Worm (Caenorhabditis elegans) whole organism, young adult: ENCODE measurements around the gene srr-1.
A peak's percentile ranks its signal among the peaks of the same experiment; 100 is the strongest.

Source experiments
- B0019.2 ChIP-seq: fragments of 200-800 bp; sonication (Bioruptor generic); conservative IDR thresholded peaks from 2 replicates; pipeline ENCODE4 v1.3.6; 2022; ENCODE audit warnings: missing genetic modification reagents, missing genetic modification characterization, missing compliant biosample characterization
- B0035.1 ChIP-seq: sonication (generic microtip); optimal IDR thresholded peaks from 2 replicates; lab custom pipeline; 2016; ENCODE audit warnings: missing genetic modification characterization, mild to moderate bottlenecking, missing compliant biosample characterization, missing genotype, missing genetic modification reagents
- B0261.1 ChIP-seq: sonication (generic microtip); optimal IDR thresholded peaks from 2 replicates; lab custom pipeline; 2016; ENCODE audit warnings: mild to moderate bottlenecking, missing genetic modification characterization, moderate library complexity, missing compliant biosample characterization
- B0336.3 ChIP-seq: fragments of 200-800 bp; sonication (Bioruptor generic); IDR thresholded peaks from 2 replicates; pipeline ENCODE4 v1.3.6; 2022; ENCODE audit warnings: missing genetic modification characterization, missing compliant biosample characterization
- F22D6.2 ChIP-seq: sonication (generic microtip); optimal IDR thresholded peaks from 2 replicates; lab custom pipeline; 2016; ENCODE audit warnings: mild to moderate bottlenecking, missing genetic modification characterization, missing compliant biosample characterization
- K11D2.4 ChIP-seq: fragments of 200-800 bp; sonication (Bioruptor generic); IDR thresholded peaks from 2 replicates; pipeline ENCODE4 v1.3.6; 2022; ENCODE audit warnings: missing genetic modification reagents, missing genetic modification characterization, missing compliant biosample characterization
- K12H6.12 ChIP-seq: fragments of 200-800 bp; sonication (Bioruptor generic); optimal IDR thresholded peaks from 2 replicates; lab custom pipeline; 2018; ENCODE audit warnings: mild to moderate bottlenecking, missing genetic modification characterization, missing compliant biosample characterization
- akir-1 ChIP-seq: fragments of 200-800 bp; sonication (Bioruptor generic); optimal IDR thresholded peaks from 2 replicates; lab custom pipeline; 2018; ENCODE audit warnings: mild to moderate bottlenecking, missing genetic modification characterization, moderate library complexity, missing compliant biosample characterization
- ama-1 ChIP-seq, 3 experiments: fragments of 150-350 bp in 1 of 3; sonication (generic microtip) in 2 of 3; optimal IDR thresholded peaks; 2 replicates each; lab custom pipeline; 2014 to 2018; ENCODE audit warnings: missing biosample characterization in 2 of 3, missing genetic modification characterization in 2 of 3, missing genetic modification reagents in 2 of 3
- aptf-2 ChIP-seq: fragments of 200-800 bp; sonication (Bioruptor generic); conservative IDR thresholded peaks from 2 replicates; pipeline ENCODE4 v1.3.6; 2022; ENCODE audit warnings: missing genetic modification reagents, missing genetic modification characterization, missing compliant biosample characterization
- aptf-3 ChIP-seq: fragments of 200-800 bp; sonication (Bioruptor generic); IDR thresholded peaks from 2 replicates; pipeline ENCODE4 v1.3.6; 2022; ENCODE audit warnings: missing genetic modification characterization, missing compliant biosample characterization
- cebp-1 ChIP-seq, 2 experiments: fragments of 200-800 bp in 1 of 2; sonication (Bioruptor generic) in 1 of 2; sonication (generic microtip) in 1 of 2; IDR thresholded peaks in 1 of 2; optimal IDR thresholded peaks in 1 of 2; 2 replicates each; pipeline versions ENCODE4 v1.3.6 to Lab custom; 2017 to 2022; ENCODE audit warnings: missing compliant biosample characterization in 2 of 2, missing genetic modification characterization in 2 of 2, mild to moderate bottlenecking in 1 of 2, missing genetic modification reagents in 1 of 2, moderate library complexity in 1 of 2
- ceh-100 ChIP-seq: fragments of 200-800 bp; sonication (Bioruptor generic); IDR thresholded peaks from 2 replicates; pipeline ENCODE4 v1.3.6; 2022; ENCODE audit warnings: missing genetic modification reagents, missing genetic modification characterization, missing compliant biosample characterization
- ceh-79 ChIP-seq: sonication (generic microtip); optimal IDR thresholded peaks from 2 replicates; lab custom pipeline; 2017; ENCODE audit warnings: mild to moderate bottlenecking, missing genetic modification characterization, missing compliant biosample characterization
- chd-7 ChIP-seq: sonication (generic microtip); optimal IDR thresholded peaks from 2 replicates; lab custom pipeline; 2016; ENCODE audit warnings: mild to moderate bottlenecking, missing genetic modification characterization, moderate library complexity, missing compliant biosample characterization
- dox-1 ChIP-seq: fragments of 200-800 bp; sonication (Bioruptor generic); IDR thresholded peaks from 2 replicates; pipeline ENCODE4 v1.3.6; 2022; ENCODE audit warnings: missing genetic modification reagents, missing genetic modification characterization, missing compliant biosample characterization
- dpff-1 ChIP-seq: sonication (generic microtip); optimal IDR thresholded peaks from 2 replicates; lab custom pipeline; 2017; ENCODE audit warnings: mild to moderate bottlenecking, missing genetic modification characterization, missing compliant biosample characterization
- ets-4 ChIP-seq: fragments of 200-800 bp; sonication (Bioruptor generic); optimal IDR thresholded peaks from 2 replicates; lab custom pipeline; 2018; ENCODE audit warnings: mild to moderate bottlenecking, missing genetic modification characterization, missing compliant biosample characterization
- fkh-3 ChIP-seq: sonication (generic microtip); optimal IDR thresholded peaks from 2 replicates; lab custom pipeline; 2016; ENCODE audit warnings: mild to moderate bottlenecking, missing genetic modification characterization, missing compliant biosample characterization
- lin-26 ChIP-seq: fragments of 200-800 bp; sonication (Bioruptor generic); IDR thresholded peaks from 2 replicates; pipeline ENCODE4 v1.3.6; 2022; ENCODE audit warnings: missing genetic modification reagents, missing genetic modification characterization, missing compliant biosample characterization
- lin-40 ChIP-seq: sonication (generic microtip); optimal IDR thresholded peaks from 2 replicates; lab custom pipeline; 2016; ENCODE audit warnings: missing genetic modification characterization, mild to moderate bottlenecking, missing compliant biosample characterization, missing genotype, missing genetic modification reagents
- lin-54 ChIP-seq: fragments of 200-800 bp; sonication (Bioruptor generic); optimal IDR thresholded peaks from 2 replicates; lab custom pipeline; 2018; ENCODE audit warnings: mild to moderate bottlenecking, missing genetic modification characterization, missing compliant biosample characterization
- madf-10 ChIP-seq: sonication (generic microtip); optimal IDR thresholded peaks from 2 replicates; lab custom pipeline; 2016; ENCODE audit warnings: mild to moderate bottlenecking, missing genetic modification characterization, missing compliant biosample characterization
- madf-3 ChIP-seq: fragments of 200-800 bp; sonication (Bioruptor generic); IDR thresholded peaks from 2 replicates; pipeline ENCODE4 v1.3.6; 2022; ENCODE audit warnings: missing genetic modification reagents, missing genetic modification characterization, missing compliant biosample characterization
- madf-8 ChIP-seq: fragments of 200-800 bp; sonication (Bioruptor generic); conservative IDR thresholded peaks from 2 replicates; pipeline ENCODE4 v1.3.6; 2022; ENCODE audit warnings: missing genetic modification reagents, missing genetic modification characterization, missing compliant biosample characterization
- mcd-1 ChIP-seq: fragments of 200-800 bp; sonication (Bioruptor generic); IDR thresholded peaks from 2 replicates; pipeline ENCODE4 v1.3.6; 2022; ENCODE audit warnings: missing genetic modification reagents, missing genetic modification characterization, missing compliant biosample characterization
- mes-4 ChIP-seq: sonication (generic microtip); optimal IDR thresholded peaks from 2 replicates; lab custom pipeline; 2016; ENCODE audit warnings: missing genotype, missing genetic modification characterization, missing compliant biosample characterization
- nfya-2 ChIP-seq: fragments of 200-800 bp; sonication (Bioruptor generic); IDR thresholded peaks from 2 replicates; pipeline ENCODE4 v1.3.6; 2022; ENCODE audit warnings: missing genetic modification reagents, missing genetic modification characterization, missing compliant biosample characterization
- nhr-120 ChIP-seq: fragments of 200-800 bp; sonication (Bioruptor generic); IDR thresholded peaks from 2 replicates; pipeline ENCODE4 v1.3.6; 2022; ENCODE audit warnings: missing genetic modification characterization, missing compliant biosample characterization
- nhr-80 ChIP-seq: sonication (generic microtip); optimal IDR thresholded peaks from 2 replicates; lab custom pipeline; 2016; ENCODE audit warnings: missing genetic modification characterization, missing compliant biosample characterization
- nhr-90 ChIP-seq: sonication (generic microtip); optimal IDR thresholded peaks from 2 replicates; lab custom pipeline; 2016; ENCODE audit warnings: missing genotype, mild to moderate bottlenecking, missing genetic modification characterization, missing compliant biosample characterization
- rcor-1 ChIP-seq: fragments of 200-800 bp; sonication (Bioruptor generic); IDR thresholded peaks from 2 replicates; pipeline ENCODE4 v1.3.6; 2022; ENCODE audit warnings: missing genetic modification reagents, missing genetic modification characterization, missing compliant biosample characterization
- rec-8 ChIP-seq, 2 experiments: sonication (generic microtip); optimal IDR thresholded peaks; 2 replicates each; lab custom pipeline; 2016; ENCODE audit warnings: mild to moderate bottlenecking in 2 of 2, missing genetic modification characterization in 2 of 2, missing genetic modification reagents in 2 of 2, missing genotype in 2 of 2, missing biosample characterization in 1 of 2, missing compliant biosample characterization in 1 of 2, moderate library complexity in 1 of 2
- snpc-1.3 ChIP-seq: sonication (generic microtip); optimal IDR thresholded peaks from 2 replicates; lab custom pipeline; 2017; ENCODE audit warnings: missing genetic modification characterization, mild to moderate bottlenecking, missing compliant biosample characterization, antibody characterized with exemption, moderate library complexity, missing genotype, missing genetic modification reagents; ENCODE audit not compliant: insufficient read depth
- somi-1 ChIP-seq: fragments of 200-800 bp; sonication (Bioruptor generic); optimal IDR thresholded peaks from 2 replicates; lab custom pipeline; 2018; ENCODE audit warnings: mild to moderate bottlenecking, missing genetic modification characterization, missing compliant biosample characterization
- tbp1 ChIP-seq: fragments of 200-800 bp; sonication (Bioruptor generic); optimal IDR thresholded peaks from 2 replicates; lab custom pipeline; 2018; ENCODE audit warnings: mild to moderate bottlenecking, missing genetic modification characterization, missing compliant biosample characterization
- tlf-1 ChIP-seq: fragments of 200-800 bp; sonication (Bioruptor generic); optimal IDR thresholded peaks from 2 replicates; lab custom pipeline; 2018; ENCODE audit warnings: mild to moderate bottlenecking, missing genetic modification characterization, missing compliant biosample characterization
- xnd-1 ChIP-seq: sonication (generic microtip); optimal IDR thresholded peaks from 2 replicates; lab custom pipeline; 2016; ENCODE audit warnings: missing genotype, missing genetic modification reagents, missing genetic modification characterization, missing compliant biosample characterization
- ztf-22 ChIP-seq: fragments of 200-800 bp; sonication (Bioruptor generic); optimal IDR thresholded peaks from 2 replicates; lab custom pipeline; 2018; ENCODE audit warnings: mild to moderate bottlenecking, missing genetic modification characterization, moderate library complexity, missing compliant biosample characterization
- ztf-25 ChIP-seq: fragments of 200-800 bp; sonication (Bioruptor generic); IDR thresholded peaks from 2 replicates; pipeline ENCODE4 v1.3.6; 2022; ENCODE audit warnings: missing genetic modification reagents, missing genetic modification characterization, missing compliant biosample characterization
- ztf-26 ChIP-seq: sonication (generic microtip); optimal IDR thresholded peaks from 2 replicates; lab custom pipeline; 2017; ENCODE audit warnings: missing genetic modification characterization, missing compliant biosample characterization
- ztf-28 ChIP-seq: fragments of 200-800 bp; sonication (Bioruptor generic); IDR thresholded peaks from 2 replicates; pipeline ENCODE4 v1.3.6; 2022; ENCODE audit warnings: missing genetic modification reagents, missing genetic modification characterization, missing compliant biosample characterization

srr-1 gene

ce11 chrV:13085917-13086552, 32.5 kb upstream of the srr-1 start (continued):
- peak; percentile 80 for TF ChIP-seq K12H6.12 (tag; lab: Kevin White, UChicago)
- peak; percentile 56 for TF ChIP-seq tlf-1 (GFP tag; lab: Kevin White, UChicago)
- TF ChIP-seq ztf-25 (GFP tag; lab: Robert Waterston, UW) = no peak
- TF ChIP-seq, all 124 proteins: peak for 29

ce11 chrV:13085227-13085640, 31.7 kb upstream of the srr-1 start:
- no peak for TF ChIP-seq ama-1 (optimal IDR thresholded peaks at IDR 0.05; lab: Kevin White, UChicago)
- TF ChIP-seq ama-1 (GFP tag; optimal IDR thresholded peaks at IDR 0.05; lab: Kevin White, UChicago) = no peak
- TF ChIP-seq B0336.3 (GFP tag; lab: Robert Waterston, UW) = no peak; the same call in 1 of the 2 replicates
- no peak for TF ChIP-seq madf-8 (GFP tag; lab: Robert Waterston, UW)
- no peak for TF ChIP-seq madf-10 (tag; lab: Kevin White, UChicago)
- 0 out of 2 replicates have a peak, but pooled peaks have one; percentile 16 for TF ChIP-seq lin-26 (GFP tag; lab: Robert Waterston, UW)
- TF ChIP-seq mes-4 (tag; lab: Kevin White, UChicago) = no peak
- no peak for TF ChIP-seq B0019.2 (GFP tag; lab: Robert Waterston, UW)
- TF ChIP-seq mcd-1 (GFP tag; lab: Robert Waterston, UW) = no peak
- no peak for TF ChIP-seq fkh-3 (tag; lab: Kevin White, UChicago)
- TF ChIP-seq lin-54 (GFP tag; lab: Kevin White, UChicago) = no peak
- no peak for TF ChIP-seq K11D2.4 (GFP tag; lab: Robert Waterston, UW)
- TF ChIP-seq akir-1 (GFP tag; lab: Kevin White, UChicago) = no peak
- no peak for TF ChIP-seq dox-1 (GFP tag; lab: Robert Waterston, UW)
- TF ChIP-seq nhr-90 = no peak
- no peak for TF ChIP-seq ztf-28 (GFP tag; lab: Robert Waterston, UW)
- no peak for TF ChIP-seq ceh-79
- TF ChIP-seq xnd-1 = no peak
- no peak for TF ChIP-seq aptf-3 (GFP tag; lab: Robert Waterston, UW)
- no peak for TF ChIP-seq chd-7
- no peak for TF ChIP-seq lin-40 (tag; lab: Kevin White, UChicago)
- peak; percentile 41 for TF ChIP-seq ztf-22 (GFP tag; lab: Kevin White, UChicago)
- TF ChIP-seq nfya-2 (GFP tag; lab: Robert Waterston, UW) = no peak
- no peak for TF ChIP-seq B0035.1 (tag; lab: Kevin White, UChicago)
- no peak for TF ChIP-seq F22D6.2 (tag; lab: Kevin White, UChicago)
- TF ChIP-seq rec-8 (tag; optimal IDR thresholded peaks at IDR 0.05; lab: Kevin White, UChicago) = no peak
- TF ChIP-seq ets-4 (GFP tag; lab: Kevin White, UChicago) = no peak
- no peak for TF ChIP-seq B0261.1 (tag; lab: Kevin White, UChicago)
- TF ChIP-seq ztf-26 (tag; lab: Kevin White, UChicago) = peak; percentile 37
- TF ChIP-seq somi-1 = peak; percentile 3
- TF ChIP-seq snpc-1.3 (tag; lab: Kevin White, UChicago) = no peak
- no peak for TF ChIP-seq rcor-1 (GFP tag; lab: Robert Waterston, UW)
- no peak for TF ChIP-seq ceh-100
- TF ChIP-seq aptf-2 (GFP tag; lab: Robert Waterston, UW) = no peak
- no peak for TF ChIP-seq cebp-1 (GFP tag; IDR thresholded peaks at IDR 0.05; lab: Robert Waterston, UW)
- TF ChIP-seq cebp-1 (tag; optimal IDR thresholded peaks at IDR 0.05; lab: Kevin White, UChicago) = peak; percentile 44
- no peak for TF ChIP-seq nhr-120 (GFP tag; lab: Robert Waterston, UW)
- TF ChIP-seq tbp1 = peak; percentile 2
- peak; percentile 78 for TF ChIP-seq nhr-80 (tag; lab: Kevin White, UChicago)
- TF ChIP-seq madf-3 (GFP tag; lab: Robert Waterston, UW) = no peak
- TF ChIP-seq dpff-1 (tag; lab: Kevin White, UChicago) = no peak
